Worm (Caenorhabditis elegans): Measurements from ENCODE around the gene C06B3.6.

ce11 chrV:13866353-13866752, 42.4 kb downstream of the C06B3.6 start, which contains the start of gene nhr-175:
- TF ChIP-seq snpc-4 (tag; optimal IDR thresholded peaks at IDR 0.05) (no peak), jun-1 (tag; optimal IDR thresholded peaks at IDR 0.05) (no peak), tbx-2 (tag; optimal IDR thresholded peaks at IDR 0.05) (no peak), sea-2 (GFP tag; optimal IDR thresholded peaks at IDR 0.05) (no peak), egl-27 (tag; optimal IDR thresholded peaks at IDR 0.05) (no peak), pha-4 (tag; optimal IDR thresholded peaks at IDR 0.05) (no peak), unc-62 (GFP tag; optimal IDR thresholded peaks at IDR 0.05) (no peak), nhr-28 (tag; optimal IDR thresholded peaks at IDR 0.05) (no peak), aly-2 (tag; optimal IDR thresholded peaks at IDR 0.05) (no peak), elt-2 (tag; optimal IDR thresholded peaks at IDR 0.05) (no peak), fkh-10 (GFP tag; optimal IDR thresholded peaks at IDR 0.05) (no peak), lin-39 (tag; optimal IDR thresholded peaks at IDR 0.05) (no peak), ama-1 (optimal IDR thresholded peaks at IDR 0.05) (no peak)
